Fruit fly (Drosophila melanogaster) S2 (cell line): ENCODE data around the gene Baldspot.

Experiments
- CG8478 ChIP-seq: fragments of >200 bp; optimal IDR thresholded peaks from 2 replicates; lab custom pipeline; 2018
- CTCF ChIP-seq, 2 experiments: fragments of >200 bp; optimal IDR thresholded peaks; 2 replicates each; lab custom pipeline; 2018

dm6 chr3L:16673367-16674014 is 12.1 kb upstream of the Baldspot start, which contains the start of the genes zetaCOP and CG13032:
- TF ChIP-seq CG8478 (no peak), CTCF (optimal IDR thresholded peaks at IDR 0.05; lab: Kevin White, UChicago) (no peak)
